Fruit fly (Drosophila melanogaster): ENCODE measurements around the gene CG12725.

CG12725 gene

dm6 chrX:13368149-13368548 is 34.5 kb downstream of the CG12725 start, which contains the start of gene dmrt11E (continued):
- TF ChIP-seq Bgb (GFP tag; IDR thresholded peaks at IDR 0.05; ENCODE audit: partially characterized antibody): no peak
- no peak for TF ChIP-seq Gsc (GFP tag; IDR thresholded peaks at IDR 0.05)
- peak; percentile 83 for TF ChIP-seq CG18262 (tag; optimal IDR thresholded peaks at IDR 0.05)
- no peak for TF ChIP-seq CG9609 (GFP tag; optimal IDR thresholded peaks at IDR 0.05)
- no peak for TF ChIP-seq pb (GFP tag; optimal IDR thresholded peaks at IDR 0.05)
- 0 out of 2 replicates have a peak, but pooled peaks have one; percentile 29 for TF ChIP-seq ap (GFP tag; IDR thresholded peaks at IDR 0.05)
- peak; percentile 25 for TF ChIP-seq Med (GFP tag)
- TF ChIP-seq Sox102F (GFP tag; optimal IDR thresholded peaks at IDR 0.05): peak; percentile 76
- peak; percentile 69 for TF ChIP-seq CG17328 (GFP tag; IDR thresholded peaks at IDR 0.05)
- no peak for TF ChIP-seq CG4854 (GFP tag; optimal IDR thresholded peaks at IDR 0.05)
- TF ChIP-seq CG17568 (GFP tag; optimal IDR thresholded peaks at IDR 0.05): peak; percentile 3
- TF ChIP-seq sens-2 (GFP tag; IDR thresholded peaks at IDR 0.05): 0 out of 2 replicates have a peak, but pooled peaks have one; percentile 8
- no peak for TF ChIP-seq exex (tag; optimal IDR thresholded peaks at IDR 0.05)
- TF ChIP-seq Hey (tag; optimal IDR thresholded peaks at IDR 0.05): no peak
- no peak for TF ChIP-seq CG8089 (GFP tag; optimal IDR thresholded peaks at IDR 0.05)
- TF ChIP-seq tup (GFP tag; optimal IDR thresholded peaks at IDR 0.05): no peak
- no peak for TF ChIP-seq CG33213 (GFP tag; optimal IDR thresholded peaks at IDR 0.05)
- no peak for TF ChIP-seq CG13287 (GFP tag; IDR thresholded peaks at IDR 0.05; ENCODE audit: partially characterized antibody)
- TF ChIP-seq gro (GFP tag; optimal IDR thresholded peaks at IDR 0.05): no peak
- TF ChIP-seq gt (GFP tag; IDR thresholded peaks at IDR 0.05): no peak
- TF ChIP-seq lab (GFP tag; optimal IDR thresholded peaks at IDR 0.05): no peak
- TF ChIP-seq Atf-2 (GFP tag; optimal IDR thresholded peaks at IDR 0.05): no peak
- peak; percentile 62 for TF ChIP-seq CG4404 (GFP tag; IDR thresholded peaks at IDR 0.05)
- TF ChIP-seq CG10565 (GFP tag; optimal IDR thresholded peaks at IDR 0.05): no peak
- TF ChIP-seq sr (GFP tag; IDR thresholded peaks at IDR 0.05): no peak
- TF ChIP-seq tna (GFP tag; IDR thresholded peaks at IDR 0.05; ENCODE audit: partially characterized antibody): no peak
- peak; percentile 9 for TF ChIP-seq CG12155 (GFP tag; optimal IDR thresholded peaks at IDR 0.05)
- TF ChIP-seq phol (tag; optimal IDR thresholded peaks at IDR 0.05): peak; percentile 78
- no peak for TF ChIP-seq CkIIα-i1 (GFP tag; IDR thresholded peaks at IDR 0.05)
- peak; percentile 22 for TF ChIP-seq CG8290 (GFP tag; optimal IDR thresholded peaks at IDR 0.05)
- TF ChIP-seq CG8290 (tag; optimal IDR thresholded peaks at IDR 0.05): no peak
- TF ChIP-seq CG2202 (tag; optimal IDR thresholded peaks at IDR 0.05): peak; percentile 28
- TF ChIP-seq Hr78 (GFP tag; optimal IDR thresholded peaks at IDR 0.05): no peak
- TF ChIP-seq zf30C (GFP tag; optimal IDR thresholded peaks at IDR 0.05): no peak
- no peak for TF ChIP-seq CG7963 (GFP tag; IDR thresholded peaks at IDR 0.05; ENCODE audit: partially characterized antibody)
- TF ChIP-seq CG3281 (GFP tag; optimal IDR thresholded peaks at IDR 0.05): no peak
- no peak for TF ChIP-seq inv (GFP tag; IDR thresholded peaks at IDR 0.05; ENCODE audit: partially characterized antibody)
- no peak for TF ChIP-seq slou (GFP tag; optimal IDR thresholded peaks at IDR 0.05)
- peak; percentile 32 for TF ChIP-seq stwl (tag; optimal IDR thresholded peaks at IDR 0.05)
- peak; percentile 51 for TF ChIP-seq CG16815 (GFP tag; optimal IDR thresholded peaks at IDR 0.05)
- TF ChIP-seq Hmr (GFP tag; optimal IDR thresholded peaks at IDR 0.05): no peak
- TF ChIP-seq Hmx (GFP tag; optimal IDR thresholded peaks at IDR 0.05): no peak
- TF ChIP-seq Spps (tag; optimal IDR thresholded peaks at IDR 0.05): peak; percentile 61
- TF ChIP-seq CG12299 (tag; optimal IDR thresholded peaks at IDR 0.05): peak; percentile 44
- TF ChIP-seq Neu2 (GFP tag; optimal IDR thresholded peaks at IDR 0.05; ENCODE audit: borderline replicate concordance): no peak
- no peak for TF ChIP-seq CG17186 (GFP tag; optimal IDR thresholded peaks at IDR 0.05)
- no peak for TF ChIP-seq pan (optimal IDR thresholded peaks at IDR 0.05)
- TF ChIP-seq pan (GFP tag; optimal IDR thresholded peaks at IDR 0.05 in 1 of 2, IDR thresholded peaks at IDR 0.05 in 1 of 2): peak in 1 of 2 experiments; percentile 54
- TF ChIP-seq schlank (tag; optimal IDR thresholded peaks at IDR 0.05): no peak
- TF ChIP-seq ATbp (GFP tag; optimal IDR thresholded peaks at IDR 0.05): peak; percentile 53
- no peak for TF ChIP-seq cad (GFP tag; optimal IDR thresholded peaks at IDR 0.05)
